Fruit fly (Drosophila melanogaster): ENCODE results near the gene Adgf-B.

Adgf-B gene

dm6 chr3L:17750488-17750887 is at the start of gene Adgf-B:
TSS of gene Adgf-B (minus strand) at chr3L:17750588.
- TF ChIP-seq gl (tag; optimal IDR thresholded peaks at IDR 0.05) = no peak
- no peak for TF ChIP-seq CG8159 (tag; optimal IDR thresholded peaks at IDR 0.05)
- no peak for TF ChIP-seq CG12605 (GFP tag; IDR thresholded peaks at IDR 0.05)
- no peak for TF ChIP-seq Snoo (tag; optimal IDR thresholded peaks at IDR 0.05)
- no peak for TF ChIP-seq EcR (GFP tag; optimal IDR thresholded peaks at IDR 0.05)
- TF ChIP-seq D1 (tag; optimal IDR thresholded peaks at IDR 0.05) = no peak
- TF ChIP-seq CG9948 (tag; optimal IDR thresholded peaks at IDR 0.05) = no peak
- no peak for TF ChIP-seq CG10348 (GFP tag; IDR thresholded peaks at IDR 0.05)
- no peak for TF ChIP-seq Pif1B (GFP tag; optimal IDR thresholded peaks at IDR 0.05)
- no peak for TF ChIP-seq CG13204 (GFP tag; optimal IDR thresholded peaks at IDR 0.05)
- no peak for TF ChIP-seq CG17806 (tag; optimal IDR thresholded peaks at IDR 0.05)
- TF ChIP-seq Ets98B (GFP tag; IDR thresholded peaks at IDR 0.05) = no peak
- no peak for TF ChIP-seq Pif1A (GFP tag; optimal IDR thresholded peaks at IDR 0.05)

dm6 chr3L:17797494-17797893 is 47.1 kb upstream of the Adgf-B start, which contains the start of gene CG42816:
TSS of gene CG42816 (minus strand) at chr3L:17797594.
- no peak for TF ChIP-seq CG32121 (GFP tag; IDR thresholded peaks at IDR 0.05)
- no peak for TF ChIP-seq CG8159 (tag; optimal IDR thresholded peaks at IDR 0.05)
- TF ChIP-seq CG13204 (GFP tag; optimal IDR thresholded peaks at IDR 0.05) = no peak
- TF ChIP-seq Pif1B (GFP tag; optimal IDR thresholded peaks at IDR 0.05) = no peak
- TF ChIP-seq CG15710 (tag; optimal IDR thresholded peaks at IDR 0.05) = no peak

dm6 chr3L:17791495-17791894 is 41.1 kb upstream of the Adgf-B start:
- TF ChIP-seq Snoo (tag; optimal IDR thresholded peaks at IDR 0.05) (no peak), EcR (GFP tag; optimal IDR thresholded peaks at IDR 0.05) (no peak), CG15710 (tag; optimal IDR thresholded peaks at IDR 0.05) (no peak), gl (tag; optimal IDR thresholded peaks at IDR 0.05) (no peak), CG4496 (GFP tag; IDR thresholded peaks at IDR 0.05) (no peak), Ets98B (GFP tag; IDR thresholded peaks at IDR 0.05) (no peak), D1 (tag; optimal IDR thresholded peaks at IDR 0.05) (no peak), Pif1A (GFP tag; optimal IDR thresholded peaks at IDR 0.05) (no peak), CG13204 (GFP tag; optimal IDR thresholded peaks at IDR 0.05) (no peak), CG17806 (tag; optimal IDR thresholded peaks at IDR 0.05) (no peak), CG10348 (GFP tag; IDR thresholded peaks at IDR 0.05) (no peak)

- TF ChIP-seq CG9948 (tag; optimal IDR thresholded peaks at IDR 0.05) (no peak), CG34367 (tag; optimal IDR thresholded peaks at IDR 0.05) (no peak)
Measured at dm6 chr3L:17791467-17791494, 40.9 kb upstream of the Adgf-B start, which contains the start of gene CG42815. TSS of gene CG42815 (minus strand) at chr3L:17791486.

- TF ChIP-seq Pif1B (GFP tag; optimal IDR thresholded peaks at IDR 0.05) = no peak
- no peak for TF ChIP-seq CG9948 (tag; optimal IDR thresholded peaks at IDR 0.05)
- TF ChIP-seq CG17806 (tag; optimal IDR thresholded peaks at IDR 0.05) = no peak
- no peak for TF ChIP-seq fd96Ca (GFP tag; IDR thresholded peaks at IDR 0.05)
Measured at dm6 chr3L:17791067-17791466, 40.7 kb upstream of the Adgf-B start.

dm6 chr3L:17763987-17764386 is 13.6 kb upstream of the Adgf-B start, which contains the start of the genes Adgf-A and Adgf-A2:
TSS of gene Adgf-A (minus strand) at chr3L:17764158.
TSS of gene Adgf-A2 (minus strand) at chr3L:17764158.
- TF ChIP-seq Pif1B (GFP tag; optimal IDR thresholded peaks at IDR 0.05) (no peak), fd96Ca (GFP tag; IDR thresholded peaks at IDR 0.05) (no peak), rn (GFP tag; IDR thresholded peaks at IDR 0.05) (no peak), CG13204 (GFP tag; optimal IDR thresholded peaks at IDR 0.05) (no peak), CG15710 (tag; optimal IDR thresholded peaks at IDR 0.05) (no peak), CG32121 (GFP tag; IDR thresholded peaks at IDR 0.05) (no peak)

- TF ChIP-seq CG10348 (GFP tag; IDR thresholded peaks at IDR 0.05) (no peak), CG13204 (GFP tag; optimal IDR thresholded peaks at IDR 0.05) (no peak), CG8301 (tag; optimal IDR thresholded peaks at IDR 0.05) (no peak), CG12605 (GFP tag; IDR thresholded peaks at IDR 0.05) (no peak), gl (tag; optimal IDR thresholded peaks at IDR 0.05) (no peak), Snoo (tag; optimal IDR thresholded peaks at IDR 0.05) (no peak), fd96Ca (GFP tag; IDR thresholded peaks at IDR 0.05) (no peak), CG17806 (tag; optimal IDR thresholded peaks at IDR 0.05) (no peak), EcR (GFP tag; optimal IDR thresholded peaks at IDR 0.05) (no peak), CG34367 (tag; optimal IDR thresholded peaks at IDR 0.05) (no peak), rn (GFP tag; IDR thresholded peaks at IDR 0.05) (no peak), CG14655 (GFP tag; optimal IDR thresholded peaks at IDR 0.05) (no peak), CG15710 (tag; optimal IDR thresholded peaks at IDR 0.05) (no peak)
Measured at dm6 chr3L:17759072-17759747, 8.8 kb upstream of the Adgf-B start, which contains the start of gene CG32181. TSS of gene CG32181 (plus strand) at chr3L:17759697.

dm6 chr3L:17758084-17758211 is 7.6 kb upstream of the Adgf-B start, which contains the start of gene CG32182:
TSS of gene CG32182 (plus strand) at chr3L:17758112.
- no peak for TF ChIP-seq Ets98B (GFP tag; IDR thresholded peaks at IDR 0.05)
- no peak for TF ChIP-seq CG34367 (tag; optimal IDR thresholded peaks at IDR 0.05)
- TF ChIP-seq CG15710 (tag; optimal IDR thresholded peaks at IDR 0.05) = no peak
- no peak for TF ChIP-seq CG10348 (GFP tag; IDR thresholded peaks at IDR 0.05)
- TF ChIP-seq Pif1B (GFP tag; optimal IDR thresholded peaks at IDR 0.05) = no peak
- TF ChIP-seq EcR (GFP tag; optimal IDR thresholded peaks at IDR 0.05) = no peak
